Worm (Caenorhabditis elegans) whole organism, L4 larva: Measurements from ENCODE around the gene wars-1.

Source experiments
- D1046.2 ChIP-seq: fragments of 200-800 bp; sonication (Bioruptor generic); IDR thresholded peaks from 2 replicates; pipeline ENCODE4 v1.3.6; 2022; ENCODE audit warnings: missing genetic modification characterization, missing compliant biosample characterization
- F49E8.2 ChIP-seq: sonication (generic microtip); optimal IDR thresholded peaks from 2 replicates; lab custom pipeline; 2016; ENCODE audit warnings: missing compliant biosample characterization, mild to moderate bottlenecking, missing genetic modification characterization, borderline replicate concordance
- T20F7.1 ChIP-seq: fragments of 200-800 bp; sonication (Bioruptor generic); optimal IDR thresholded peaks from 2 replicates; lab custom pipeline; 2018; ENCODE audit warnings: mild to moderate bottlenecking, missing genetic modification characterization, missing compliant biosample characterization
- Y48G9A.11 ChIP-seq: fragments of 200-800 bp; sonication (Bioruptor generic); IDR thresholded peaks from 2 replicates; pipeline ENCODE4 v1.3.6; 2022; ENCODE audit warnings: missing genetic modification reagents, missing genetic modification characterization, missing compliant biosample characterization
- attf-4 ChIP-seq: sonication (generic microtip); optimal IDR thresholded peaks from 3 replicates; lab custom pipeline; 2017; ENCODE audit warnings: missing biosample characterization, missing genetic modification characterization
- ceh-32 ChIP-seq: sonication (generic microtip); optimal IDR thresholded peaks from 2 replicates; lab custom pipeline; 2016; ENCODE audit warnings: mild to moderate bottlenecking, missing genetic modification characterization, missing compliant biosample characterization; ENCODE audit not compliant: poor library complexity
- ces-1 ChIP-seq: fragments of 150-350 bp; sonication (generic microtip); optimal IDR thresholded peaks from 4 replicates; lab custom pipeline; 2014; ENCODE audit warnings: missing biosample characterization, missing genetic modification reagents, missing genetic modification characterization
- daf-16 ChIP-seq, 3 experiments: sonication (generic microtip); optimal IDR thresholded peaks; 2 replicates each; lab custom pipeline; 2016 to 2017; ENCODE audit warnings: missing genetic modification characterization in 3 of 3, missing genetic modification reagents in 3 of 3, mild to moderate bottlenecking in 2 of 3, missing compliant biosample characterization in 2 of 3, missing biosample characterization in 1 of 3, moderate library complexity in 1 of 3
- dmd-6 ChIP-seq: fragments of 200-800 bp; sonication (Bioruptor generic); IDR thresholded peaks from 2 replicates; pipeline ENCODE4 v1.3.6; 2022; ENCODE audit warnings: missing genetic modification reagents, missing genetic modification characterization, missing compliant biosample characterization
- dmd-9 ChIP-seq: fragments of 200-800 bp; sonication (Bioruptor generic); IDR thresholded peaks from 2 replicates; pipeline ENCODE4 v1.3.6; 2022; ENCODE audit warnings: missing genetic modification reagents, missing genetic modification characterization, missing compliant biosample characterization
- dpl-1 ChIP-seq: fragments of 150-350 bp; optimal IDR thresholded peaks from 2 replicates; lab custom pipeline; 2014; ENCODE audit warnings: missing biosample characterization, missing genetic modification reagents, missing genetic modification characterization
- duxl-1 ChIP-seq: sonication (generic microtip); optimal IDR thresholded peaks from 2 replicates; lab custom pipeline; 2016; ENCODE audit warnings: mild to moderate bottlenecking, missing genetic modification characterization, moderate library complexity, missing compliant biosample characterization; ENCODE audit not compliant: poor library complexity
- dve-1 ChIP-seq: sonication (generic microtip); optimal IDR thresholded peaks from 2 replicates; lab custom pipeline; 2017; ENCODE audit warnings: antibody characterized with exemption, mild to moderate bottlenecking, missing genetic modification characterization, missing compliant biosample characterization; ENCODE audit not compliant: insufficient read depth
- hif-1 ChIP-seq, 2 experiments: sonication (generic microtip); optimal IDR thresholded peaks; 2 replicates each; lab custom pipeline; 2016 to 2017; ENCODE audit warnings: missing compliant biosample characterization in 2 of 2, missing genetic modification characterization in 2 of 2, missing genetic modification reagents in 2 of 2, missing genotype in 2 of 2, mild to moderate bottlenecking in 1 of 2
- hlh-11 ChIP-seq: fragments of 200-800 bp; sonication (Bioruptor generic); optimal IDR thresholded peaks from 2 replicates; lab custom pipeline; 2018; ENCODE audit warnings: mild to moderate bottlenecking, missing genetic modification characterization, missing compliant biosample characterization
- hmg-1.1 ChIP-seq: fragments of 200-800 bp; sonication (Bioruptor generic); IDR thresholded peaks from 2 replicates; pipeline ENCODE4 v1.3.6; 2022; ENCODE audit warnings: missing genetic modification reagents, missing genetic modification characterization, missing compliant biosample characterization
- lim-7 ChIP-seq: fragments of 200-800 bp; sonication (Bioruptor generic); IDR thresholded peaks from 2 replicates; pipeline ENCODE4 v1.3.6; 2022; ENCODE audit warnings: missing genetic modification characterization, missing compliant biosample characterization
- lin-13 ChIP-seq: fragments of 150-350 bp; optimal IDR thresholded peaks from 2 replicates; lab custom pipeline; 2014; ENCODE audit warnings: missing biosample characterization, missing genetic modification reagents, missing genetic modification characterization
- lin-38 ChIP-seq: fragments of 200-800 bp; sonication (Bioruptor generic); IDR thresholded peaks from 2 replicates; pipeline ENCODE4 v1.3.6; 2022; ENCODE audit warnings: missing genetic modification reagents, missing genetic modification characterization, missing compliant biosample characterization
- lin-39 ChIP-seq: fragments of 150-350 bp; optimal IDR thresholded peaks from 2 replicates; lab custom pipeline; 2014; ENCODE audit warnings: missing biosample characterization, missing genetic modification reagents, missing genetic modification characterization
- mep-1 ChIP-seq: fragments of 150-350 bp; sonication (generic microtip); optimal IDR thresholded peaks from 3 replicates; lab custom pipeline; 2014; ENCODE audit warnings: missing biosample characterization, missing genetic modification characterization
- mes-2 ChIP-seq: sonication (generic microtip); optimal IDR thresholded peaks from 2 replicates; lab custom pipeline; 2016; ENCODE audit warnings: missing genotype, mild to moderate bottlenecking, missing genetic modification characterization, missing compliant biosample characterization; ENCODE audit not compliant: poor library complexity, severe bottlenecking
- nhr-111 ChIP-seq: fragments of 200-800 bp; sonication (Bioruptor generic); optimal IDR thresholded peaks from 2 replicates; lab custom pipeline; 2018; ENCODE audit warnings: mild to moderate bottlenecking, missing genetic modification characterization, missing compliant biosample characterization
- nhr-28 ChIP-seq: fragments of 150-350 bp; optimal IDR thresholded peaks from 2 replicates; lab custom pipeline; 2014; ENCODE audit warnings: missing biosample characterization, missing genetic modification characterization
- nhr-6 ChIP-seq: fragments of 150-350 bp; optimal IDR thresholded peaks from 2 replicates; lab custom pipeline; 2014; ENCODE audit warnings: missing biosample characterization, missing genetic modification characterization
- pqm-1 ChIP-seq: sonication (generic microtip); optimal IDR thresholded peaks from 2 replicates; lab custom pipeline; 2017; ENCODE audit warnings: missing biosample characterization, missing genetic modification characterization
- rbr-2 ChIP-seq: sonication (generic microtip); optimal IDR thresholded peaks from 2 replicates; lab custom pipeline; 2016; ENCODE audit warnings: missing genotype, missing genetic modification characterization, missing compliant biosample characterization
- set-16 ChIP-seq: fragments of 200-800 bp; sonication (Bioruptor generic); IDR thresholded peaks from 2 replicates; pipeline ENCODE4 v1.3.6; 2022; ENCODE audit warnings: missing genetic modification reagents, missing genetic modification characterization, missing compliant biosample characterization
- skn-1 ChIP-seq: fragments of 150-350 bp; optimal IDR thresholded peaks from 2 replicates; lab custom pipeline; 2014; ENCODE audit warnings: missing biosample characterization, missing genetic modification characterization
- spr-3 ChIP-seq: fragments of 200-800 bp; sonication (Bioruptor generic); optimal IDR thresholded peaks from 2 replicates; lab custom pipeline; 2018; ENCODE audit warnings: mild to moderate bottlenecking, missing genetic modification characterization, missing compliant biosample characterization
- tag-97 ChIP-seq: fragments of 200-800 bp; sonication (Bioruptor generic); IDR thresholded peaks from 2 replicates; pipeline ENCODE4 v1.3.6; 2022; ENCODE audit warnings: missing genetic modification characterization, missing compliant biosample characterization
- unc-62 ChIP-seq, 3 experiments: fragments of 150-350 bp in 1 of 3; sonication (generic microtip); optimal IDR thresholded peaks in 2 of 3; peaks in 1 of 3; 1 replicate in 1 of 3; 2 replicates in 2 of 3; lab custom pipeline; 2014 to 2017; ENCODE audit warnings: missing biosample characterization in 3 of 3, missing genetic modification characterization in 3 of 3, missing genetic modification reagents in 3 of 3, missing genotype in 1 of 3
- zip-11 ChIP-seq: fragments of 200-800 bp; sonication (Bioruptor generic); IDR thresholded peaks from 2 replicates; pipeline ENCODE4 v1.3.6; 2022; ENCODE audit warnings: missing genetic modification characterization, missing compliant biosample characterization
- zip-2 ChIP-seq: fragments of 150-350 bp; optimal IDR thresholded peaks from 2 replicates; lab custom pipeline; 2014; ENCODE audit warnings: missing biosample characterization, missing genetic modification characterization

wars-1 gene

DNA sequence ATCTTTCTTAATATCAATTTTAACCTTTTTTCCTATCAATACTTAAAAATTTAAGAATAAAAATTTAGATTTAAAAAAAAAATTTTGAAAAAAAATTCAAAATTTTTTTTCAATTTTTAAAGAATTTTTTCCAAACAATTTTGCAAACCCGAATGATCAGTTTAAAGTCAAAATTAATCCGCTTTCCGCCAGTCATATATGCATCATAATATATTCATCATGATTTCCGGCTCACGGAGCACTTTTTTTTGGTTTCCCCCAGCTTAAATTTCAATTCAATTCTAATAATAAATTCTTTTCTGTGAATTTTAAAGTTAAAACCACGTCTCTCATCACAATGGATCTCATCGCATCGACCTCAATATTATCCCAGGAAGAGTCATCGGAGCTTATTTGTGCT, 12.5 kb downstream of the wars-1 start, which contains the start of gene nhr-230:
Gene nhr-230, plus strand, starts transcription at position 301 of the 400 bp plus-strand sequence.
- TF ChIP-seq ceh-32 (tag; lab: Kevin White, UChicago) = no peak
- no peak for TF ChIP-seq T20F7.1 (GFP tag; lab: Kevin White, UChicago)
- no peak for TF ChIP-seq lin-39 (tag; lab: Kevin White, UChicago)
- no peak for TF ChIP-seq lin-38 (GFP tag; lab: Robert Waterston, UW)
- TF ChIP-seq zip-11 (GFP tag; lab: Robert Waterston, UW) = no peak
- no peak for TF ChIP-seq duxl-1
- no peak for TF ChIP-seq ces-1 (GFP tag; lab: Kevin White, UChicago)
- no peak for TF ChIP-seq nhr-28 (tag; lab: Kevin White, UChicago)
- no peak for TF ChIP-seq lin-13 (GFP tag; lab: Kevin White, UChicago)
- no peak for TF ChIP-seq Y48G9A.11
- no peak for TF ChIP-seq skn-1
- TF ChIP-seq dmd-9 (GFP tag; lab: Robert Waterston, UW) = no peak
- no peak for TF ChIP-seq dve-1 (tag; lab: Kevin White, UChicago)
- TF ChIP-seq D1046.2 (GFP tag; lab: Robert Waterston, UW) = no peak
- TF ChIP-seq, all 104 proteins: peak for 0

DNA sequence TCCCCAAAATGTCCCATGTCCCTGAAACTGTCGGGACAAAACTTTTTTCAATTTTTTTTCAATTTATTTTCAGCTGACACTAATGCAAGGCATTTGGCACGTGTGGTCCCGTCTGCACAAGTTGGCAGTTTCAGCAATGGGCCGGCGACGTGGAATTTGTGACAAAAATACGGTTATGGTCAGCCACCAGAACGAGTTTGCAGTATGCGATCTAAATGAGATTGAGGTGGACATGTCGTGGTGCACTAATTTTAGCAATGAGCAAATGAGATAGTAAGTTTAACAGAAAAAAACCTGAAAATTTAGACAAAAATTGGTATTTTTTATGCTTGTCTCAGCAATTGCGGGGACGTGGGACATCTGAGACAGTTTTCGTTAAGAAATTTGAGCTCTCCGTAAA, 16.6 kb downstream of the wars-1 start:
- TF ChIP-seq nhr-6 (tag; lab: Kevin White, UChicago) (no peak), unc-62 (GFP tag; optimal IDR thresholded peaks at IDR 0.05 in 1 of 2; lab: Kevin White, UChicago) (peak in 1 of 2 experiments; percentile 50), unc-62 (tag; optimal IDR thresholded peaks at IDR 0.05; lab: Kevin White, UChicago) (no peak)
- TF ChIP-seq, all 104 proteins: peak for 1

DNA sequence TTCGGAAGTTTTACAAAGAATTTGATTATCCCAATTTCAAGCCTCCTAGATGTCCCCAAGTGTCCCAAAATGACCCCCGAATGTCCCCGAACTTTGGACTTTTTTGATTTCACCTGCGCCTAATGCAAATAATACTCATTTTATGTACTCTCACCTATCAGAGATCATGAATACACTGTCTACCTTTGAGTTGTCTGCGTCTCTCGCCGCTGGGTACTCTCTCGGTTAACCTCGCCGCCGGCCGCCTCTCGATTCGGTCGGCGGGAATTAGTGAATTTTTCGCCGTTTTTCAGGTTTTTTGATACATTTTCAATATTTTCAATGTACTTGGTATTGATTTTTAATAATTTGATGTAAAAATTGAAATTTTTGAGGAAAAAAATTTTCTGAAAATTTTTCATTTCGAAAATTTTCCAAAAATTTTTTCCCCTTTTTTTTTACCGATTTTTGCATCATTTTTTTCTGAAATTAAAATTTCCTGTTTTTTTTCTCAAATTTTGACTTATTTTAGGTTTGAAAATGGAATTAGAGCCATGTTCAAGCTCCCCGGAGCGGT, 20.1 kb downstream of the wars-1 start, which contains the start of gene nhr-65:
Gene nhr-65, plus strand, starts transcription at position 506 of the 556 bp plus-strand sequence.
- TF ChIP-seq mes-2 (tag; lab: Kevin White, UChicago) (peak; percentile 52), hmg-1.1 (GFP tag; lab: Robert Waterston, UW) (peak; percentile 22; the same call in 1 of the 2 replicates), nhr-28 (tag; lab: Kevin White, UChicago) (peak; percentile 48), dve-1 (tag; lab: Kevin White, UChicago) (peak; percentile 64), daf-16 (GFP tag; optimal IDR thresholded peaks at IDR 0.05; lab: Kevin White, UChicago) (no peak), daf-16 (tag; optimal IDR thresholded peaks at IDR 0.05; lab: Kevin White, UChicago) (peak; percentile 71), hif-1 (tag; optimal IDR thresholded peaks at IDR 0.05; lab: Kevin White, UChicago) (peak in 1 of 2 experiments; percentile 4), Y48G9A.11 (no peak), dmd-6 (GFP tag; lab: Robert Waterston, UW) (peak; percentile 64), set-16 (no peak), pqm-1 (tag; lab: Kevin White, UChicago) (no peak), hlh-11 (tag; lab: Kevin White, UChicago) (peak; percentile 47), mep-1 (peak; percentile 40), dpl-1 (GFP tag; lab: Kevin White, UChicago) (no peak)

DNA sequence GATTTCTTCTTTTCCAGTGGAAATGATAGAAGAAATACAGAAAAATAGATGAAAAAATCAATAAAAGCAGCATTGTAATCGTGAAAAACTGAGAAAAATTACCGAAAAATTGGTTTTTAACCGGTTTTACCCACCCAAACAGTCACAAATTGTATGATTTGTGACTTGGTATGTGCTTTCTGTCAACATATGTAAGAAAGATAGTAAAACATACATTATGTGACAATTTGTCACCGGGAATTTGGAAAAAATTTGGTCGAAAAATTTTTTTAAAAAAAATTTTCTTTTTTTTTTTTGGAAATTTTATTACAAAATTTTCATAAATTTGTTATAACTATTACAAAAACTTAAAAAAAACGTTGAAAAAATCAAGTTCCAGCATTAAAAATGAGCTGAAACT, 21.9 kb downstream of the wars-1 start, which contains the start of gene cyp-33D3:
Gene cyp-33D3, minus strand, starts transcription at position 101 of the 400 bp plus-strand sequence.
- TF ChIP-seq nhr-111 (GFP tag; lab: Kevin White, UChicago) (no peak), dve-1 (tag; lab: Kevin White, UChicago) (no peak), spr-3 (GFP tag; lab: Kevin White, UChicago) (no peak), F49E8.2 (no peak), rbr-2 (tag; lab: Kevin White, UChicago) (no peak), unc-62 (GFP tag; optimal IDR thresholded peaks at IDR 0.05 in 1 of 2; lab: Kevin White, UChicago) (no peak), unc-62 (tag; optimal IDR thresholded peaks at IDR 0.05; lab: Kevin White, UChicago) (no peak), lim-7 (GFP tag; lab: Robert Waterston, UW) (no peak), lin-39 (tag; lab: Kevin White, UChicago) (no peak), attf-4 (tag; lab: Kevin White, UChicago) (no peak), lin-38 (GFP tag; lab: Robert Waterston, UW) (no peak), zip-2 (tag; lab: Kevin White, UChicago) (no peak), tag-97 (no peak)
- TF ChIP-seq, all 104 proteins: peak for 0
